Fruit fly (Drosophila melanogaster) whole organism, embryonic: Measurements from ENCODE around the gene NimB1.
A peak's percentile ranks its signal among the peaks of the same experiment; 100 is the strongest.

Experiments
- Aef1 ChIP-seq: fragments of 200-800 bp; sonication (Bioruptor generic); IDR thresholded peaks from 3 replicates; pipeline ENCODE4 v1.3.6; 2022; ENCODE audit warnings: missing biosample characterization, missing genetic modification characterization
- Awh ChIP-seq: fragments of 200-800 bp; sonication (Bioruptor generic); IDR thresholded peaks from 2 replicates; pipeline ENCODE4, ENCODE4 v1.3.6; 2022; ENCODE audit warnings: missing biosample characterization, missing genetic modification characterization
- B-H2 ChIP-seq: fragments of 200-800 bp; sonication (Bioruptor generic); optimal IDR thresholded peaks from 2 replicates; lab custom pipeline; 2018; ENCODE audit warnings: missing biosample characterization, mild to moderate bottlenecking, missing genetic modification characterization
- CG11093 ChIP-seq: fragments of 200-800 bp; sonication (Bioruptor generic); IDR thresholded peaks from 3 replicates; pipeline ENCODE4 v1.3.6; 2022; ENCODE audit warnings: missing biosample characterization, missing genetic modification characterization
- CG11560 ChIP-seq: fragments of 200-800 bp; sonication (Bioruptor generic); IDR thresholded peaks from 3 replicates; pipeline ENCODE4 v1.3.6; 2022; ENCODE audit warnings: missing biosample characterization, missing genetic modification characterization
- CG12391 ChIP-seq: fragments of 200-800 bp; sonication (Bioruptor generic); optimal IDR thresholded peaks from 3 replicates; lab custom pipeline; 2018; ENCODE audit warnings: missing biosample characterization, mild to moderate bottlenecking, missing genetic modification characterization, moderate library complexity
- CG14441 ChIP-seq: fragments of 200-800 bp; sonication (Bioruptor generic); IDR thresholded peaks from 2 replicates; pipeline ENCODE4 v1.3.6; 2022; ENCODE audit warnings: missing biosample characterization, missing genetic modification characterization
- CG15514 ChIP-seq: fragments of 200-800 bp; sonication (Bioruptor generic); optimal IDR thresholded peaks from 3 replicates; lab custom pipeline; 2017; ENCODE audit warnings: missing biosample characterization, missing genetic modification characterization, mild to moderate bottlenecking, moderate library complexity, missing genetic modification reagents
- CG16815 ChIP-seq: fragments of 200-800 bp; sonication (Bioruptor generic); optimal IDR thresholded peaks from 3 replicates; lab custom pipeline; 2017; ENCODE audit warnings: missing biosample characterization, mild to moderate bottlenecking, missing genetic modification characterization
- CG18599 ChIP-seq: fragments of 200-800 bp; sonication (Bioruptor generic); optimal IDR thresholded peaks from 3 replicates; lab custom pipeline; 2017; ENCODE audit warnings: missing biosample characterization, missing genetic modification characterization, mild to moderate bottlenecking, moderate library complexity, missing genetic modification reagents
- CG30431 ChIP-seq: fragments of 200-800 bp; sonication (Bioruptor generic); optimal IDR thresholded peaks from 2 replicates; lab custom pipeline; 2017; ENCODE audit warnings: missing biosample characterization, missing genetic modification characterization
- CG31224 ChIP-seq: fragments of 200-800 bp; sonication (Bioruptor generic); IDR thresholded peaks from 2 replicates; pipeline ENCODE4 v1.3.6; 2022; ENCODE audit warnings: missing biosample characterization, missing genetic modification characterization
- CG32532 ChIP-seq: fragments of 200-800 bp; sonication (Bioruptor generic); IDR thresholded peaks from 2 replicates; pipeline ENCODE4 v1.3.6; 2022; ENCODE audit warnings: missing biosample characterization, missing genetic modification characterization
- CG34376 ChIP-seq: fragments of 200-800 bp; sonication (Bioruptor generic); optimal IDR thresholded peaks from 2 replicates; lab custom pipeline; 2018; ENCODE audit warnings: missing biosample characterization, mild to moderate bottlenecking, missing genetic modification characterization
- CG4282 ChIP-seq: fragments of 200-800 bp; sonication (Bioruptor generic); optimal IDR thresholded peaks from 2 replicates; lab custom pipeline; 2016; ENCODE audit warnings: missing biosample characterization, missing genetic modification characterization
- CG4360 ChIP-seq: fragments of 200-800 bp; sonication (Bioruptor generic); IDR thresholded peaks from 2 replicates; pipeline ENCODE4 v1.3.6; 2022; ENCODE audit warnings: missing biosample characterization, missing genetic modification characterization
- CG6654 ChIP-seq: fragments of 200-800 bp; sonication (Bioruptor generic); optimal IDR thresholded peaks from 2 replicates; lab custom pipeline; 2017; ENCODE audit warnings: missing biosample characterization, mild to moderate bottlenecking, missing genetic modification characterization
- CG6689 ChIP-seq: fragments of 200-800 bp; sonication (Bioruptor generic); IDR thresholded peaks from 2 replicates; pipeline ENCODE4 v1.3.6; 2022; ENCODE audit warnings: missing biosample characterization, missing genetic modification characterization
- CG7556 ChIP-seq: fragments of 200-800 bp; sonication (Bioruptor generic); optimal IDR thresholded peaks from 2 replicates; lab custom pipeline; 2017; ENCODE audit warnings: missing biosample characterization, mild to moderate bottlenecking, missing genetic modification characterization
- CG9817 ChIP-seq: fragments of 200-800 bp; sonication (Bioruptor generic); optimal IDR thresholded peaks from 2 replicates; lab custom pipeline; 2018; ENCODE audit warnings: missing biosample characterization, mild to moderate bottlenecking, missing genetic modification characterization, moderate library complexity
- Dp ChIP-seq: fragments of 200-800 bp; sonication (Bioruptor generic); optimal IDR thresholded peaks from 2 replicates; lab custom pipeline; 2018; ENCODE audit warnings: missing biosample characterization, mild to moderate bottlenecking, missing genetic modification characterization, moderate library complexity
- GATAe ChIP-seq: fragments of 200-800 bp; sonication (Bioruptor generic); conservative IDR thresholded peaks from 2 replicates; pipeline ENCODE4 v1.3.6; 2022; ENCODE audit warnings: missing biosample characterization, missing genetic modification characterization
- H2.0 ChIP-seq: fragments of 200-800 bp; sonication (Bioruptor generic); IDR thresholded peaks from 2 replicates; pipeline ENCODE4 v1.3.6; 2022; ENCODE audit warnings: missing biosample characterization, missing genetic modification characterization
- Hand ChIP-seq: fragments of 200-800 bp; sonication (Bioruptor generic); optimal IDR thresholded peaks from 2 replicates; lab custom pipeline; 2017; ENCODE audit warnings: mild to moderate bottlenecking, missing biosample characterization, missing genetic modification reagents, missing genetic modification characterization
- Lpt ChIP-seq: fragments of >200 bp; optimal IDR thresholded peaks from 2 replicates; lab custom pipeline; 2018; ENCODE audit warnings: missing biosample characterization, missing genetic modification characterization
- Max ChIP-seq: fragments of 200-800 bp; sonication (Bioruptor generic); optimal IDR thresholded peaks from 2 replicates; lab custom pipeline; 2016; ENCODE audit warnings: missing biosample characterization, mild to moderate bottlenecking, missing genetic modification characterization
- Med ChIP-seq: fragments of 200-800 bp; sonication (Bioruptor generic); peaks from one replicate; lab custom pipeline; 2016; ENCODE audit warnings: missing biosample characterization, missing genetic modification characterization, mild to moderate bottlenecking, inconsistent platforms, moderate library complexity
- Mes4 ChIP-seq: fragments of 200-800 bp; sonication (Bioruptor generic); optimal IDR thresholded peaks from 2 replicates; lab custom pipeline; 2016; ENCODE audit warnings: missing biosample characterization, missing genetic modification characterization
- Opbp ChIP-seq: fragments of 200-800 bp; sonication (Bioruptor generic); IDR thresholded peaks from 3 replicates; pipeline ENCODE4 v1.3.6; 2022; ENCODE audit warnings: missing biosample characterization, missing genetic modification characterization; ENCODE audit not compliant: partially characterized antibody
- Side ChIP-seq: fragments of 200-800 bp; sonication (Bioruptor generic); optimal IDR thresholded peaks from 2 replicates; lab custom pipeline; 2016; ENCODE audit warnings: missing biosample characterization, missing genetic modification characterization
- Six4 ChIP-seq: fragments of 200-800 bp; sonication (Bioruptor generic); optimal IDR thresholded peaks from 2 replicates; lab custom pipeline; 2016; ENCODE audit warnings: missing biosample characterization, missing genetic modification characterization
- Sox102F ChIP-seq: fragments of 200-800 bp; sonication (Bioruptor generic); optimal IDR thresholded peaks from 2 replicates; lab custom pipeline; 2018; ENCODE audit warnings: missing biosample characterization, mild to moderate bottlenecking, missing genetic modification characterization, moderate library complexity
- Ssrp ChIP-seq: fragments of 200-800 bp; sonication (Bioruptor generic); optimal IDR thresholded peaks from 2 replicates; lab custom pipeline; 2018; ENCODE audit warnings: missing biosample characterization, mild to moderate bottlenecking, missing genetic modification characterization, moderate library complexity
- Stat92E ChIP-seq, 3 experiments: fragments of >200 bp in 2 of 3; fragments of 200-800 bp in 1 of 3; sonication (Bioruptor generic) in 1 of 3; optimal IDR thresholded peaks; 2 replicates each; lab custom pipeline; 2017 to 2019; ENCODE audit warnings: missing biosample characterization in 3 of 3, missing genetic modification characterization in 3 of 3, mild to moderate bottlenecking in 1 of 3, moderate library complexity in 1 of 3
- Usf ChIP-seq: fragments of 200-800 bp; sonication (Bioruptor generic); optimal IDR thresholded peaks from 2 replicates; lab custom pipeline; 2017; ENCODE audit warnings: missing genotype, missing biosample characterization, missing genetic modification characterization
- az2 ChIP-seq: fragments of 200-800 bp; sonication (Bioruptor generic); optimal IDR thresholded peaks from 3 replicates; lab custom pipeline; 2016; ENCODE audit warnings: missing biosample characterization, missing genetic modification characterization
- br ChIP-seq: fragments of >200 bp; optimal IDR thresholded peaks from 2 replicates; lab custom pipeline; 2017
- dm ChIP-seq: fragments of 200-800 bp; sonication (Bioruptor generic); optimal IDR thresholded peaks from 3 replicates; lab custom pipeline; 2016; ENCODE audit warnings: missing biosample characterization, missing genetic modification characterization
- emc ChIP-seq: fragments of 200-800 bp; sonication (Bioruptor generic); optimal IDR thresholded peaks from 2 replicates; lab custom pipeline; 2016; ENCODE audit warnings: missing biosample characterization, missing genetic modification characterization
- grn ChIP-seq: fragments of 200-800 bp; sonication (Bioruptor generic); optimal IDR thresholded peaks from 3 replicates; lab custom pipeline; 2017; ENCODE audit warnings: missing biosample characterization, missing genetic modification characterization
- gro ChIP-seq: fragments of 200-800 bp; sonication (Bioruptor generic); optimal IDR thresholded peaks from 2 replicates; lab custom pipeline; 2016; ENCODE audit warnings: missing biosample characterization, missing genetic modification characterization
- her ChIP-seq: fragments of 200-800 bp; sonication (Bioruptor generic); optimal IDR thresholded peaks from 2 replicates; lab custom pipeline; 2016; ENCODE audit warnings: missing biosample characterization, missing genetic modification characterization
- kah ChIP-seq: fragments of 200-800 bp; sonication (Bioruptor generic); optimal IDR thresholded peaks from 2 replicates; lab custom pipeline; 2018; ENCODE audit warnings: missing biosample characterization, mild to moderate bottlenecking, missing genetic modification characterization
- nerfin-2 ChIP-seq: fragments of 200-800 bp; sonication (Bioruptor generic); IDR thresholded peaks from 2 replicates; pipeline ENCODE4 v1.3.6; 2022; ENCODE audit warnings: missing biosample characterization, missing genetic modification characterization; ENCODE audit not compliant: partially characterized antibody
- onecut ChIP-seq: fragments of 200-800 bp; sonication (Bioruptor generic); IDR thresholded peaks from 2 replicates; pipeline ENCODE4 v1.3.6; 2022; ENCODE audit warnings: missing biosample characterization, missing genetic modification characterization
- prd ChIP-seq, 3 experiments: fragments of >200 bp in 2 of 3; fragments of 200-800 bp in 1 of 3; sonication (Bioruptor generic) in 1 of 3; optimal IDR thresholded peaks in 2 of 3; IDR thresholded peaks in 1 of 3; 2 replicates in 2 of 3; 3 replicates in 1 of 3; pipeline versions ENCODE4 v1.3.6 to Lab custom; 2017 to 2022; ENCODE audit warnings: missing biosample characterization in 1 of 3, missing genetic modification characterization in 1 of 3
- row ChIP-seq: fragments of 200-800 bp; sonication (Bioruptor generic); IDR thresholded peaks from 3 replicates; pipeline ENCODE4 v1.3.6; 2022; ENCODE audit warnings: missing biosample characterization, missing genetic modification characterization
- tin ChIP-seq: fragments of 200-800 bp; sonication (Bioruptor generic); optimal IDR thresholded peaks from 3 replicates; lab custom pipeline; 2016; ENCODE audit warnings: missing biosample characterization, missing genetic modification characterization
- unpg ChIP-seq: fragments of 200-800 bp; sonication (Bioruptor generic); optimal IDR thresholded peaks from 3 replicates; lab custom pipeline; 2018; ENCODE audit warnings: missing biosample characterization, mild to moderate bottlenecking, missing genetic modification characterization, moderate library complexity

NimB1 gene

DNA sequence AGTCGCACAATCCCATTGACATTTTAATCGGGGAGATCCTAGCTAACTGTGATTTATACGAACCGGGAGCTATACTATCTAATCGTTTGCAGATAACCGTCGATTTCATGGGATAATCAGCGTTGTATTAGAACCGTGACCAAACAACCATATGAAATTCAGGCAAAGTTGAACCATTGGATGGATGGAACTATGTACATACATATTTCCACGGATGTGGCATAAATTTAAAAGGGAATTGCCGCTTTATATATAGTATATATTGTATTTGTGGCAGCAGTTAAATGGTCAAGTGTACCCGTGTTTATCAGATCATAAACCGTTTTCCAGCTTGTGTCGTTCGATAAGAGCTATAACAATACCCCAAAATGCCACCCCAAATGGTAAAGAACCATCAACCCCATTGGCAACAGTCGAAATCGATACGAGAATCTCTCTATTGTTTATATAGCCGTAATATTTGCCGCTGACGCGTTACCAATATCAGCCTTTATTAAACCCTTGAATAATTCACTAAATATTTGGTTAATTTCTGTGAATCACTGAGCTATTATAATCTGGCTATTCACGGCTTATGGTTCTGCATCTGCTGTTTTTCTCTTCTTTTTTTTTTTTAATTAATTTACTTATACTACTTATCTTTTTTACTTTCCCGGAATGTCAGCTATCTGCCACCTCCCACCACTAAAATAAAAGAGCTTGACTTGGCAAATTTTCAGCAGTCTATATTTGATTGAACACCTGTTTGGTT lies 49.2 kb downstream of the NimB1 start, which contains the start of gene bgm (continued):
- peak; percentile 90 for TF ChIP-seq grn
- no peak for TF ChIP-seq CG6689 (GFP tag; lab: Robert Waterston, UW)
- no peak for TF ChIP-seq CG15514
- no peak for TF ChIP-seq emc
- no peak for TF ChIP-seq Side (GFP tag; lab: Kevin White, UChicago)
- no peak for TF ChIP-seq CG30431 (GFP tag; lab: Kevin White, UChicago)
- peak; percentile 43 for TF ChIP-seq Med (GFP tag; lab: Kevin White, UChicago)
- TF ChIP-seq Sox102F: no peak
- TF ChIP-seq CG32532 (GFP tag; lab: Robert Waterston, UW): no peak
- TF ChIP-seq dm (GFP tag; lab: Kevin White, UChicago): no peak
- TF ChIP-seq Dp: no peak
- TF ChIP-seq nerfin-2 (GFP tag; lab: Robert Waterston, UW): no peak
- no peak for TF ChIP-seq Awh
- no peak for TF ChIP-seq Mes4
- peak; percentile 63; the same call in 1 of the 2 replicates for TF ChIP-seq onecut (GFP tag; lab: Robert Waterston, UW)
- TF ChIP-seq GATAe (GFP tag; lab: Robert Waterston, UW): peak; percentile 40; the same call in 1 of the 2 replicates
- no peak for TF ChIP-seq Opbp (GFP tag; lab: Robert Waterston, UW)
- no peak for TF ChIP-seq H2.0 (GFP tag; lab: Robert Waterston, UW)
- no peak for TF ChIP-seq B-H2 (GFP tag; lab: Kevin White, UChicago)
- TF ChIP-seq CG34376: peak; percentile 80
- TF ChIP-seq CG6654: no peak
- TF ChIP-seq Hand: no peak
- no peak for TF ChIP-seq Stat92E (GFP tag; optimal IDR thresholded peaks at IDR 0.05; lab: Kevin White, UChicago)
- no peak for TF ChIP-seq CG9817 (tag; lab: Kevin White, UChicago)

DNA sequence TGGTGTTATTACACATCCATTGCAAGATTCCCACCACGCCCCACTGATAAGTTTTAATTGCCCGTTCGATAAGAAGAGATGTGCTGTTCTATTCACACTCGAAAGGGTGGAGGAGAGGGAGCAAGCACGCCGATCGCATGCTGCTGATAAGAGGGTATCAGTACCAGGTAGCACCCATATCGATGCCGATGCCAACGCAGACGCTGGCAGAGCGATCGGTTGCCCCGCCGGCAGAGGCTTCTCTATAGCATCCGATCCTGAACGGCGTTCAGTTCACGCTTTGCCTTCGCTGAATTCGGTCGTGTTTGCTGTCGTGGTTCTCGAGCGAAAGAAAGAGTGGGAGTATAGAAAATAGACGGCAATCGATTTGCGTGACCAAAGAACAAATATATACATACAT lies 50.2 kb downstream of the NimB1 start:
- TF ChIP-seq kah (GFP tag; lab: Kevin White, UChicago): no peak
- TF ChIP-seq CG32532 (GFP tag; lab: Robert Waterston, UW): 0 out of 2 replicates have a peak, but pooled peaks have one; percentile 20
- TF ChIP-seq gro: peak; percentile 24
- TF ChIP-seq Usf (GFP tag; lab: Kevin White, UChicago): no peak
- no peak for TF ChIP-seq CG12391 (tag; lab: Kevin White, UChicago)
- TF ChIP-seq Awh: no peak
- 0 out of 3 replicates have a peak, but pooled peaks have one; percentile 20 for TF ChIP-seq CG11093 (GFP tag; lab: Robert Waterston, UW)
- TF ChIP-seq nerfin-2 (GFP tag; lab: Robert Waterston, UW): no peak
- TF ChIP-seq br: no peak
- TF ChIP-seq CG14441 (GFP tag; lab: Robert Waterston, UW): 0 out of 2 replicates have a peak, but pooled peaks have one; percentile 7
- TF ChIP-seq CG18599: peak; percentile 49
- no peak for TF ChIP-seq CG4360 (GFP tag; lab: Robert Waterston, UW)
- no peak for TF ChIP-seq tin (GFP tag; lab: Kevin White, UChicago)
- no peak for TF ChIP-seq prd (optimal IDR thresholded peaks at IDR 0.05; lab: Kevin White, UChicago)
- no peak for TF ChIP-seq prd (GFP tag; IDR thresholded peaks at IDR 0.05; lab: Robert Waterston, UW)
- TF ChIP-seq CG16815 (GFP tag; lab: Kevin White, UChicago): no peak
- TF ChIP-seq row (GFP tag; lab: Robert Waterston, UW): no peak; the same call in 2 of the 3 replicates
- TF ChIP-seq Ssrp (tag; lab: Kevin White, UChicago): no peak
- no peak for TF ChIP-seq Max (GFP tag; lab: Kevin White, UChicago)
- no peak for TF ChIP-seq CG4282
- peak; percentile 98 for TF ChIP-seq grn
- TF ChIP-seq Aef1 (GFP tag; lab: Robert Waterston, UW): no peak
- no peak for TF ChIP-seq Lpt (GFP tag; lab: Kevin White, UChicago)
- no peak for TF ChIP-seq unpg
- no peak for TF ChIP-seq CG7556 (GFP tag; lab: Kevin White, UChicago)
- TF ChIP-seq CG31224: no peak
- TF ChIP-seq her: peak; percentile 19
- TF ChIP-seq az2: no peak
- no peak for TF ChIP-seq CG11560 (tag; lab: Robert Waterston, UW)
- TF ChIP-seq Six4 (GFP tag; lab: Kevin White, UChicago): no peak
